Worm (Caenorhabditis elegans) whole organism, L3 larva: ENCODE measurements around the gene srd-13.

Experiments used
- R02D3.7 ChIP-seq: fragments of 150-350 bp; optimal IDR thresholded peaks from 2 replicates; lab custom pipeline; 2014; ENCODE audit warnings: missing biosample characterization, missing genetic modification characterization
- ama-1 ChIP-seq: fragments of 150-350 bp; optimal IDR thresholded peaks from 2 replicates; lab custom pipeline; 2018
- ceh-16 ChIP-seq: sonication (generic microtip); optimal IDR thresholded peaks from 2 replicates; lab custom pipeline; 2017; ENCODE audit warnings: missing biosample characterization, missing genetic modification characterization
- egl-27 ChIP-seq: sonication (generic microtip); optimal IDR thresholded peaks from 4 replicates; lab custom pipeline; 2017; ENCODE audit warnings: missing biosample characterization, missing genetic modification reagents, missing genetic modification characterization
- elt-1 ChIP-seq: fragments of 150-350 bp; optimal IDR thresholded peaks from 2 replicates; lab custom pipeline; 2014; ENCODE audit warnings: missing biosample characterization, missing genetic modification characterization
- fkh-10 ChIP-seq: sonication (generic microtip); optimal IDR thresholded peaks from 2 replicates; lab custom pipeline; 2017; ENCODE audit warnings: missing biosample characterization, missing genetic modification reagents, missing genetic modification characterization
- fos-1 ChIP-seq: fragments of 150-350 bp; optimal IDR thresholded peaks from 2 replicates; lab custom pipeline; 2014; ENCODE audit warnings: missing biosample characterization, missing genetic modification characterization
- lin-15B ChIP-seq: fragments of 150-350 bp; optimal IDR thresholded peaks from 2 replicates; lab custom pipeline; 2014; ENCODE audit warnings: missing biosample characterization, missing genetic modification characterization
- nhr-11 ChIP-seq: fragments of 150-350 bp; optimal IDR thresholded peaks from 2 replicates; lab custom pipeline; 2014; ENCODE audit warnings: missing biosample characterization, missing genetic modification characterization
- nhr-25 ChIP-seq: sonication (generic microtip); optimal IDR thresholded peaks from 2 replicates; lab custom pipeline; 2017; ENCODE audit warnings: missing biosample characterization, missing genetic modification characterization
- nhr-28 ChIP-seq: fragments of 150-350 bp; optimal IDR thresholded peaks from 2 replicates; lab custom pipeline; 2014; ENCODE audit warnings: missing biosample characterization, missing genetic modification characterization
- nhr-76 ChIP-seq: fragments of 150-350 bp; sonication (generic microtip); optimal IDR thresholded peaks from 5 replicates; lab custom pipeline; 2014; ENCODE audit warnings: missing biosample characterization, missing genetic modification characterization
- unc-62 ChIP-seq: fragments of 150-350 bp; sonication (generic microtip); optimal IDR thresholded peaks from 4 replicates; lab custom pipeline; 2014; ENCODE audit warnings: missing biosample characterization, missing genetic modification reagents, missing genetic modification characterization
- zag-1 ChIP-seq: fragments of 150-350 bp; optimal IDR thresholded peaks from 2 replicates; lab custom pipeline; 2014; ENCODE audit warnings: missing biosample characterization, missing genetic modification characterization

DNA sequence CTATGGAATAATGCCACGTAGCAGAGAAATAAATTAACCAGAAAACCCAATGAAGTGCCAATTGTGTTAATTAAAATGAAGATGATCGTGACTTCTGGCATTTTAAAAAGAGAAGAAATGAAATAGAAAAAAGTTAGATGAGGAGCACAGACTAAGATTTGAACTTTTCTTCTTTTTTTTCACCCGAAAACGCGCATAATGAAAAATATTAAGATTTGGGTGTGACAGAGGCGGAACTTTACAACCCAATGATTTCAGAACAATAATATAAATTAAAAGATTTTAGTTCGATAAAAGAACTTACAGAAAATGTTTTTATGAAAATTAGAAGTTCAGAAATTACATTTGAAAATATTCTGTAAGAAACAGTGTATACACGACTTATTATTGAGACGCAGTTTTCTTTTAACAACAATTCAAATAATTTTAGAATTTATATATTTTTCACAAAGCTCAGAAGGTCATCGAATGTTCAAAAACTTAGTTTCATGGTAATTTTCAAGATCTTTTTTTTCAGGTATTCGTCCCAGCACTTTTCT lies 10.1 kb upstream of the srd-13 start, which contains the start of the genes srd-8 and B0547.2:
- no peak for TF ChIP-seq ama-1 (lab: Kevin White, UChicago)
- no peak for TF ChIP-seq fkh-10
- TF ChIP-seq R02D3.7 (tag; lab: Kevin White, UChicago) = no peak
- no peak for TF ChIP-seq lin-15B (tag; lab: Kevin White, UChicago)
- TF ChIP-seq nhr-11 = no peak
- TF ChIP-seq unc-62 = no peak
- no peak for TF ChIP-seq zag-1 (tag; lab: Kevin White, UChicago)
- TF ChIP-seq nhr-28 (tag; lab: Kevin White, UChicago) = no peak
- no peak for TF ChIP-seq nhr-25 (tag; lab: Kevin White, UChicago)
- TF ChIP-seq fos-1 (tag; lab: Kevin White, UChicago) = no peak
- TF ChIP-seq egl-27 (tag; lab: Kevin White, UChicago) = no peak
- no peak for TF ChIP-seq elt-1 (tag; lab: Kevin White, UChicago)
- no peak for TF ChIP-seq ceh-16 (tag; lab: Kevin White, UChicago)
- no peak for TF ChIP-seq nhr-76 (tag; lab: Kevin White, UChicago)
